Worm (Caenorhabditis elegans) whole organism, L4/young adult: ENCODE measurements around the gene malt-1.

Experiments
- W03F9.2 ChIP-seq: fragments of 150-350 bp; optimal IDR thresholded peaks from 2 replicates; lab custom pipeline; 2014; ENCODE audit warnings: missing biosample characterization, missing genetic modification characterization
- dao-5 ChIP-seq: sonication (generic microtip); optimal IDR thresholded peaks from 2 replicates; lab custom pipeline; 2016; ENCODE audit warnings: missing genotype, missing genetic modification characterization, moderate library complexity, missing compliant biosample characterization
- him-1 ChIP-seq: sonication (generic microtip); optimal IDR thresholded peaks from 2 replicates; lab custom pipeline; 2016; ENCODE audit warnings: missing genotype, missing genetic modification reagents, missing genetic modification characterization, missing compliant biosample characterization

DNA sequence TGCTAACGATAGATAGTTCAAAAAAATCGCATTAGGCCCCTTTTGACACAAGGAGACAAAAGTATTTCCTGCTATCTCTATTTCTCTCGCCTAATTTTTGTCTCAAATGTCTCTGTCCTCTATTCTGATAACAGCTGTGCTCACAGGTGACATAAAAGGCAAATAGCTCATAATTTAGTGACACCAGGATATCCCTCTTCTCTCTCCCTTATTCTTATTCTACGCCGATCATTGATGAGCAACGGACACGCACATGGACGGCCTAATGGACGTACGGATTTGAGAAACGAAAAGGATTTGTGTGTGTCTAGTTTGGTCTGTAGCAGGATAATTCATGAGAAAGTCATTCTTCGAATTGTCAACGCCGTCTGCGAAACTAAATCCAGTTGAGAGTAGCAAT lies 15.1 kb downstream of the malt-1 start:
- no peak for TF ChIP-seq him-1
- no peak for TF ChIP-seq W03F9.2 (tag; lab: Kevin White, UChicago)
- no peak for TF ChIP-seq dao-5 (tag; lab: Kevin White, UChicago)
